Worm (Caenorhabditis elegans) whole organism, L3 larva: ENCODE results near the gene acl-6.
"Not testable (repeated sequence)": the region's sequence is repeated elsewhere in the genome, so short reads cannot be mapped to it uniquely, and the experiment has no call there.

Experiments used
- R02D3.7 ChIP-seq: fragments of 150-350 bp; optimal IDR thresholded peaks from 2 replicates; lab custom pipeline; 2014; ENCODE audit warnings: missing biosample characterization, missing genetic modification characterization
- ama-1 ChIP-seq: fragments of 150-350 bp; optimal IDR thresholded peaks from 2 replicates; lab custom pipeline; 2018
- ceh-16 ChIP-seq: sonication (generic microtip); optimal IDR thresholded peaks from 2 replicates; lab custom pipeline; 2017; ENCODE audit warnings: missing biosample characterization, missing genetic modification characterization
- ceh-28 ChIP-seq: fragments of 150-350 bp; optimal IDR thresholded peaks from 2 replicates; lab custom pipeline; 2014; ENCODE audit warnings: missing biosample characterization, missing genetic modification reagents, missing genetic modification characterization
- ceh-82 ChIP-seq: fragments of 150-350 bp; optimal IDR thresholded peaks from 2 replicates; lab custom pipeline; 2014; ENCODE audit warnings: missing biosample characterization, missing genetic modification characterization
- ceh-9 ChIP-seq: sonication (generic microtip); optimal IDR thresholded peaks from 2 replicates; lab custom pipeline; 2018; ENCODE audit warnings: missing biosample characterization, missing genetic modification characterization
- egl-27 ChIP-seq: sonication (generic microtip); optimal IDR thresholded peaks from 4 replicates; lab custom pipeline; 2017; ENCODE audit warnings: missing biosample characterization, missing genetic modification reagents, missing genetic modification characterization
- egl-5 ChIP-seq: fragments of 150-350 bp; optimal IDR thresholded peaks from 2 replicates; lab custom pipeline; 2017; ENCODE audit warnings: missing biosample characterization, missing genetic modification reagents, missing genetic modification characterization, inconsistent platforms
- elt-1 ChIP-seq: fragments of 150-350 bp; optimal IDR thresholded peaks from 2 replicates; lab custom pipeline; 2014; ENCODE audit warnings: missing biosample characterization, missing genetic modification characterization
- eor-1 ChIP-seq, 2 experiments: fragments of 150-350 bp; optimal IDR thresholded peaks; 2 replicates each; lab custom pipeline; 2014 to 2018; ENCODE audit warnings: missing biosample characterization in 2 of 2, missing genetic modification characterization in 2 of 2
- fkh-2 ChIP-seq: fragments of 150-350 bp; optimal IDR thresholded peaks from 2 replicates; lab custom pipeline; 2014; ENCODE audit warnings: missing biosample characterization, missing genetic modification reagents, missing genetic modification characterization
- fos-1 ChIP-seq: fragments of 150-350 bp; optimal IDR thresholded peaks from 2 replicates; lab custom pipeline; 2014; ENCODE audit warnings: missing biosample characterization, missing genetic modification characterization
- jun-1 ChIP-seq: fragments of 150-350 bp; optimal IDR thresholded peaks from 2 replicates; lab custom pipeline; 2014; ENCODE audit warnings: missing biosample characterization, missing genetic modification reagents, missing genetic modification characterization
- lsy-12 ChIP-seq: sonication (generic microtip); optimal IDR thresholded peaks from 2 replicates; lab custom pipeline; 2016; ENCODE audit warnings: mild to moderate bottlenecking, missing genetic modification characterization, missing compliant biosample characterization
- mdl-1 ChIP-seq: fragments of 150-350 bp; optimal IDR thresholded peaks from 2 replicates; lab custom pipeline; 2014; ENCODE audit warnings: missing biosample characterization, missing genetic modification characterization
- mml-1 ChIP-seq: fragments of 150-350 bp; sonication (generic microtip); optimal IDR thresholded peaks from 3 replicates; lab custom pipeline; 2014; ENCODE audit warnings: missing biosample characterization, missing genetic modification characterization
- nhr-11 ChIP-seq: fragments of 150-350 bp; optimal IDR thresholded peaks from 2 replicates; lab custom pipeline; 2014; ENCODE audit warnings: missing biosample characterization, missing genetic modification characterization
- nhr-23 ChIP-seq: fragments of 150-350 bp; optimal IDR thresholded peaks from 2 replicates; lab custom pipeline; 2014; ENCODE audit warnings: missing biosample characterization, missing genetic modification reagents, missing genetic modification characterization
- nhr-237 ChIP-seq: fragments of 150-350 bp; optimal IDR thresholded peaks from 2 replicates; lab custom pipeline; 2014; ENCODE audit warnings: missing biosample characterization, missing genetic modification characterization
- nhr-25 ChIP-seq: sonication (generic microtip); optimal IDR thresholded peaks from 2 replicates; lab custom pipeline; 2017; ENCODE audit warnings: missing biosample characterization, missing genetic modification characterization
- nhr-28 ChIP-seq: fragments of 150-350 bp; optimal IDR thresholded peaks from 2 replicates; lab custom pipeline; 2014; ENCODE audit warnings: missing biosample characterization, missing genetic modification characterization
- nhr-43 ChIP-seq: sonication (generic microtip); optimal IDR thresholded peaks from 2 replicates; lab custom pipeline; 2016; ENCODE audit warnings: mild to moderate bottlenecking, missing genetic modification characterization, missing compliant biosample characterization; ENCODE audit not compliant: poor library complexity, severe bottlenecking
- nhr-67 ChIP-seq: fragments of 150-350 bp; optimal IDR thresholded peaks from 2 replicates; lab custom pipeline; 2014; ENCODE audit warnings: missing biosample characterization, missing genetic modification characterization
- nhr-76 ChIP-seq: fragments of 150-350 bp; sonication (generic microtip); optimal IDR thresholded peaks from 5 replicates; lab custom pipeline; 2014; ENCODE audit warnings: missing biosample characterization, missing genetic modification characterization
- nhr-77 ChIP-seq: fragments of 150-350 bp; optimal IDR thresholded peaks from 2 replicates; lab custom pipeline; 2014; ENCODE audit warnings: missing biosample characterization, missing genetic modification characterization
- pha-4 ChIP-seq: fragments of 150-350 bp; optimal IDR thresholded peaks from 2 replicates; lab custom pipeline; 2014; ENCODE audit warnings: missing biosample characterization, missing genetic modification reagents, missing genetic modification characterization
- pqm-1 ChIP-seq: fragments of 150-350 bp; optimal IDR thresholded peaks from 2 replicates; lab custom pipeline; 2017; ENCODE audit warnings: missing biosample characterization, missing genetic modification characterization, inconsistent platforms
- sea-2 ChIP-seq: fragments of 150-350 bp; sonication (generic microtip); optimal IDR thresholded peaks from 4 replicates; lab custom pipeline; 2014; ENCODE audit warnings: missing biosample characterization, missing genetic modification reagents, missing genetic modification characterization
- tbx-2 ChIP-seq: sonication (generic microtip); optimal IDR thresholded peaks from 2 replicates; lab custom pipeline; 2016; ENCODE audit warnings: mild to moderate bottlenecking, missing genetic modification characterization, missing compliant biosample characterization
- unc-62 ChIP-seq: fragments of 150-350 bp; sonication (generic microtip); optimal IDR thresholded peaks from 4 replicates; lab custom pipeline; 2014; ENCODE audit warnings: missing biosample characterization, missing genetic modification reagents, missing genetic modification characterization
- zag-1 ChIP-seq: fragments of 150-350 bp; optimal IDR thresholded peaks from 2 replicates; lab custom pipeline; 2014; ENCODE audit warnings: missing biosample characterization, missing genetic modification characterization
- ztf-4 ChIP-seq: fragments of 150-350 bp; optimal IDR thresholded peaks from 2 replicates; lab custom pipeline; 2014; ENCODE audit warnings: missing biosample characterization, missing genetic modification characterization

acl-6 gene

ce11 chrV:5470930-5471329, 37.7 kb downstream of the acl-6 start, which contains the start of gene ZC317.7:
TSS of gene ZC317.7 (minus strand) at chrV:5471030.
- TF ChIP-seq nhr-25 (tag; lab: Kevin White, UChicago); unc-62 (GFP tag; lab: Kevin White, UChicago); nhr-11: not testable (repeated sequence)

ce11 chrV:5477719-5478118, 44.5 kb downstream of the acl-6 start:
- TF ChIP-seq fos-1 (no peak), nhr-11 (no peak), nhr-67 (tag; lab: Kevin White, UChicago) (no peak), nhr-76 (tag; lab: Kevin White, UChicago) (no peak), nhr-43 (tag; lab: Kevin White, UChicago) (no peak), pqm-1 (tag; lab: Kevin White, UChicago) (no peak), eor-1 (tag; optimal IDR thresholded peaks at IDR 0.05; lab: Kevin White, UChicago) (no peak)
- TF ChIP-seq, all 47 proteins: peak for 0

- TF ChIP-seq nhr-23 (no peak), fkh-2 (tag; lab: Kevin White, UChicago) (no peak), egl-27 (tag; lab: Kevin White, UChicago) (no peak), ztf-4 (tag; lab: Kevin White, UChicago) (no peak), tbx-2 (no peak), nhr-28 (tag; lab: Kevin White, UChicago) (no peak), nhr-77 (no peak), sea-2 (GFP tag; lab: Kevin White, UChicago) (no peak), ceh-16 (tag; lab: Kevin White, UChicago) (no peak), eor-1 (tag; optimal IDR thresholded peaks at IDR 0.05; lab: Kevin White, UChicago) (no peak), pha-4 (no peak), ceh-28 (no peak), mdl-1 (tag; lab: Kevin White, UChicago) (no peak), R02D3.7 (tag; lab: Kevin White, UChicago) (no peak), jun-1 (tag; lab: Kevin White, UChicago) (no peak), ceh-82 (tag; lab: Kevin White, UChicago) (no peak), nhr-25 (tag; lab: Kevin White, UChicago) (no peak), nhr-237 (tag; lab: Kevin White, UChicago) (no peak)
Measured at ce11 chrV:5482315-5482714, 49.1 kb downstream of the acl-6 start, which contains the start of gene srg-66. TSS of gene srg-66 (minus strand) at chrV:5482415.

- TF ChIP-seq elt-1 = no peak
- no peak for TF ChIP-seq fos-1
- no peak for TF ChIP-seq zag-1 (tag; lab: Kevin White, UChicago)
- TF ChIP-seq ceh-9 (tag; lab: Kevin White, UChicago) = no peak
- TF ChIP-seq tbx-2 = no peak
- TF ChIP-seq pqm-1 (tag; lab: Kevin White, UChicago) = no peak
- no peak for TF ChIP-seq ztf-4 (tag; lab: Kevin White, UChicago)
- TF ChIP-seq eor-1 (tag; optimal IDR thresholded peaks at IDR 0.05; lab: Kevin White, UChicago) = no peak
- no peak for TF ChIP-seq nhr-237 (tag; lab: Kevin White, UChicago)
- no peak for TF ChIP-seq egl-5
- TF ChIP-seq mml-1 (tag; lab: Kevin White, UChicago) = no peak
- no peak for TF ChIP-seq sea-2 (GFP tag; lab: Kevin White, UChicago)
- TF ChIP-seq lsy-12 = no peak
- no peak for TF ChIP-seq nhr-67 (tag; lab: Kevin White, UChicago)
- no peak for TF ChIP-seq nhr-76 (tag; lab: Kevin White, UChicago)
- no peak for TF ChIP-seq ama-1 (lab: Kevin White, UChicago)
- no peak for TF ChIP-seq nhr-43 (tag; lab: Kevin White, UChicago)
Measured at ce11 chrV:5484866-5485265, 51.7 kb downstream of the acl-6 start, which contains the start of gene srg-65. TSS of gene srg-65 (minus strand) at chrV:5484966.
